Fruit fly (Drosophila melanogaster) whole organism, prepupa: ENCODE data around the gene PIG-L.

Experiments used
- Blimp-1 ChIP-seq: fragments of 200-800 bp; sonication (Bioruptor generic); optimal IDR thresholded peaks from 3 replicates; lab custom pipeline; 2017; ENCODE audit warnings: missing biosample characterization, missing genetic modification characterization, mild to moderate bottlenecking, moderate library complexity, missing genetic modification reagents
- CG10631 ChIP-seq: fragments of 200-800 bp; sonication (Bioruptor generic); optimal IDR thresholded peaks from 2 replicates; lab custom pipeline; 2016; ENCODE audit warnings: missing biosample characterization, missing genetic modification characterization
- CG10669 ChIP-seq: fragments of 200-800 bp; sonication (Bioruptor generic); optimal IDR thresholded peaks from 3 replicates; lab custom pipeline; 2018; ENCODE audit warnings: missing biosample characterization, mild to moderate bottlenecking, missing genetic modification characterization, moderate library complexity
- CG11294 ChIP-seq: fragments of 200-800 bp; sonication (Bioruptor generic); IDR thresholded peaks from 2 replicates; pipeline ENCODE4 v1.3.6; 2022; ENCODE audit warnings: missing biosample characterization, missing genetic modification characterization
- CG11762 ChIP-seq: fragments of 200-800 bp; sonication (Bioruptor generic); optimal IDR thresholded peaks from 3 replicates; lab custom pipeline; 2016; ENCODE audit warnings: missing biosample characterization, missing genetic modification characterization; ENCODE audit not compliant: insufficient read depth
- CG11902 ChIP-seq: fragments of 200-800 bp; sonication (Bioruptor generic); optimal IDR thresholded peaks from 3 replicates; lab custom pipeline; 2016; ENCODE audit warnings: missing biosample characterization, missing genetic modification characterization
- CG15336 ChIP-seq: fragments of 200-800 bp; sonication (Bioruptor generic); IDR thresholded peaks from 2 replicates; pipeline ENCODE4 v1.3.6; 2022; ENCODE audit warnings: missing biosample characterization, missing genetic modification characterization
- CG1621 ChIP-seq: fragments of 200-800 bp; sonication (Bioruptor generic); optimal IDR thresholded peaks from 3 replicates; lab custom pipeline; 2018; ENCODE audit warnings: missing biosample characterization, mild to moderate bottlenecking, missing genetic modification characterization
- CG16779 ChIP-seq: fragments of 200-800 bp; sonication (Bioruptor generic); optimal IDR thresholded peaks from 3 replicates; lab custom pipeline; 2017; ENCODE audit warnings: missing biosample characterization, mild to moderate bottlenecking, missing genetic modification characterization
- CG31627 ChIP-seq: fragments of 200-800 bp; sonication (Bioruptor generic); optimal IDR thresholded peaks from 3 replicates; lab custom pipeline; 2016; ENCODE audit warnings: missing biosample characterization, missing genetic modification characterization
- CG32006 ChIP-seq: fragments of 200-800 bp; sonication (Bioruptor generic); optimal IDR thresholded peaks from 3 replicates; lab custom pipeline; 2017; ENCODE audit warnings: missing biosample characterization, mild to moderate bottlenecking, missing genetic modification characterization
- CG34406 ChIP-seq: fragments of 200-800 bp; sonication (Bioruptor generic); optimal IDR thresholded peaks from 3 replicates; lab custom pipeline; 2016; ENCODE audit warnings: missing biosample characterization, missing genetic modification characterization
- CG3919 ChIP-seq: fragments of 200-800 bp; sonication (Bioruptor generic); optimal IDR thresholded peaks from 3 replicates; lab custom pipeline; 2016; ENCODE audit warnings: missing biosample characterization, missing genetic modification characterization
- CG6163 ChIP-seq: fragments of 200-800 bp; sonication (Bioruptor generic); IDR thresholded peaks from 3 replicates; pipeline ENCODE4 v1.3.6; 2022; ENCODE audit warnings: missing biosample characterization, missing genetic modification characterization
- CG6276 ChIP-seq: fragments of 200-800 bp; sonication (Bioruptor generic); optimal IDR thresholded peaks from 2 replicates; lab custom pipeline; 2017; ENCODE audit warnings: missing biosample characterization, mild to moderate bottlenecking, missing genetic modification characterization
- CG6792 ChIP-seq: fragments of 200-800 bp; sonication (Bioruptor generic); optimal IDR thresholded peaks from 3 replicates; lab custom pipeline; 2016; ENCODE audit warnings: missing biosample characterization, missing genetic modification characterization
- CG6808 ChIP-seq: fragments of 200-800 bp; sonication (Bioruptor generic); optimal IDR thresholded peaks from 3 replicates; lab custom pipeline; 2017; ENCODE audit warnings: missing biosample characterization, missing genetic modification characterization, mild to moderate bottlenecking, moderate library complexity, missing genetic modification reagents
- CG6854 ChIP-seq: fragments of 200-800 bp; sonication (Bioruptor generic); optimal IDR thresholded peaks from 2 replicates; lab custom pipeline; 2017; ENCODE audit warnings: missing biosample characterization, mild to moderate bottlenecking, missing genetic modification characterization
- CG7368 ChIP-seq: fragments of 200-800 bp; sonication (Bioruptor generic); optimal IDR thresholded peaks from 3 replicates; lab custom pipeline; 2016; ENCODE audit warnings: missing biosample characterization, missing genetic modification characterization
- CG8319 ChIP-seq: fragments of 200-800 bp; sonication (Bioruptor generic); optimal IDR thresholded peaks from 3 replicates; lab custom pipeline; 2016; ENCODE audit warnings: missing biosample characterization, missing genetic modification characterization
- CG8632 ChIP-seq: fragments of 200-800 bp; sonication (Bioruptor generic); optimal IDR thresholded peaks from 3 replicates; lab custom pipeline; 2016; ENCODE audit warnings: missing biosample characterization, missing genetic modification characterization
- Eip75B ChIP-seq: fragments of 200-800 bp; sonication (Bioruptor generic); optimal IDR thresholded peaks from 3 replicates; lab custom pipeline; 2016; ENCODE audit warnings: missing biosample characterization, missing genetic modification characterization
- Eip78C ChIP-seq: fragments of 200-800 bp; sonication (Bioruptor generic); peaks from one replicate; lab custom pipeline; 2016; ENCODE audit warnings: missing biosample characterization, missing genetic modification characterization
- Eip93F ChIP-seq: fragments of 200-800 bp; sonication (Bioruptor generic); optimal IDR thresholded peaks from 2 replicates; lab custom pipeline; 2016; ENCODE audit warnings: missing biosample characterization, mild to moderate bottlenecking, missing genetic modification characterization
- Ets21C ChIP-seq: fragments of 200-800 bp; sonication (Bioruptor generic); optimal IDR thresholded peaks from 3 replicates; lab custom pipeline; 2016; ENCODE audit warnings: missing biosample characterization, missing genetic modification characterization
- Ets96B ChIP-seq: fragments of 200-800 bp; optimal IDR thresholded peaks from 2 replicates; lab custom pipeline; 2019; ENCODE audit warnings: missing biosample characterization, mild to moderate bottlenecking, missing genetic modification characterization, moderate library complexity
- Hr38 ChIP-seq: sonication (Bioruptor generic); optimal IDR thresholded peaks from 2 replicates; lab custom pipeline; 2016; ENCODE audit warnings: missing biosample characterization, missing genetic modification characterization
- Hr4 ChIP-seq: fragments of 200-800 bp; sonication (Bioruptor generic); optimal IDR thresholded peaks from 3 replicates; lab custom pipeline; 2016; ENCODE audit warnings: missing biosample characterization, missing genetic modification characterization
- Lpt ChIP-seq: fragments of 200-800 bp; sonication (Bioruptor generic); optimal IDR thresholded peaks from 3 replicates; lab custom pipeline; 2016; ENCODE audit warnings: missing biosample characterization, missing genetic modification characterization
- OdsH ChIP-seq: fragments of 200-800 bp; sonication (Bioruptor generic); optimal IDR thresholded peaks from 3 replicates; lab custom pipeline; 2016; ENCODE audit warnings: missing biosample characterization, missing genetic modification characterization
- Smox ChIP-seq: fragments of 200-800 bp; sonication (Bioruptor generic); optimal IDR thresholded peaks from 3 replicates; lab custom pipeline; 2016; ENCODE audit warnings: missing biosample characterization, missing genetic modification characterization
- Sox102F ChIP-seq: fragments of 200-800 bp; sonication (Bioruptor generic); optimal IDR thresholded peaks from 2 replicates; lab custom pipeline; 2016; ENCODE audit warnings: missing biosample characterization, mild to moderate bottlenecking, missing genetic modification characterization
- Sox14 ChIP-seq: fragments of 200-800 bp; sonication (Bioruptor generic); optimal IDR thresholded peaks from 3 replicates; lab custom pipeline; 2016; ENCODE audit warnings: missing biosample characterization, missing genetic modification characterization
- Sox15 ChIP-seq: fragments of 200-800 bp; sonication (Bioruptor generic); optimal IDR thresholded peaks from 3 replicates; lab custom pipeline; 2016; ENCODE audit warnings: missing biosample characterization, missing genetic modification characterization
- achi ChIP-seq: fragments of 200-800 bp; sonication (Bioruptor generic); optimal IDR thresholded peaks from 3 replicates; lab custom pipeline; 2016; ENCODE audit warnings: missing biosample characterization, missing genetic modification characterization
- acj6 ChIP-seq: fragments of 200-800 bp; sonication (Bioruptor generic); optimal IDR thresholded peaks from 3 replicates; lab custom pipeline; 2016; ENCODE audit warnings: missing biosample characterization, missing genetic modification characterization
- cyc ChIP-seq: fragments of 200-800 bp; sonication (Bioruptor generic); optimal IDR thresholded peaks from 3 replicates; lab custom pipeline; 2016; ENCODE audit warnings: missing biosample characterization, missing genetic modification characterization
- dac ChIP-seq: fragments of 200-800 bp; sonication (Bioruptor generic); optimal IDR thresholded peaks from 2 replicates; lab custom pipeline; 2017; ENCODE audit warnings: missing biosample characterization, mild to moderate bottlenecking, missing genetic modification characterization
- dsx ChIP-seq: fragments of 200-800 bp; optimal IDR thresholded peaks from 3 replicates; lab custom pipeline; 2019; ENCODE audit warnings: missing biosample characterization, mild to moderate bottlenecking, missing genetic modification characterization, moderate library complexity; ENCODE audit not compliant: poor library complexity, severe bottlenecking
- eg ChIP-seq: fragments of 200-800 bp; sonication (Bioruptor generic); IDR thresholded peaks from 3 replicates; pipeline ENCODE4 v1.3.6; 2022; ENCODE audit warnings: missing biosample characterization, missing genetic modification characterization
- fd59A ChIP-seq: fragments of 200-800 bp; sonication (Bioruptor generic); optimal IDR thresholded peaks from 2 replicates; lab custom pipeline; 2017; ENCODE audit warnings: missing biosample characterization, mild to moderate bottlenecking, missing genetic modification characterization, missing genetic modification reagents
- fd85E ChIP-seq: fragments of 200-800 bp; sonication (Bioruptor generic); optimal IDR thresholded peaks from 3 replicates; lab custom pipeline; 2016; ENCODE audit warnings: missing biosample characterization, missing genetic modification characterization
- fkh ChIP-seq: fragments of 200-800 bp; sonication (Bioruptor generic); optimal IDR thresholded peaks from 3 replicates; lab custom pipeline; 2017; ENCODE audit warnings: missing biosample characterization, mild to moderate bottlenecking, missing genetic modification characterization, moderate library complexity
- lz ChIP-seq: fragments of 200-800 bp; sonication (Bioruptor generic); optimal IDR thresholded peaks from 3 replicates; lab custom pipeline; 2016; ENCODE audit warnings: missing biosample characterization, missing genetic modification characterization
- net ChIP-seq: fragments of 200-800 bp; sonication (Bioruptor generic); optimal IDR thresholded peaks from 3 replicates; lab custom pipeline; 2016; ENCODE audit warnings: missing biosample characterization, missing genetic modification characterization
- pdm3 ChIP-seq: fragments of 200-800 bp; sonication (Bioruptor generic); optimal IDR thresholded peaks from 3 replicates; lab custom pipeline; 2016; ENCODE audit warnings: missing biosample characterization, missing genetic modification characterization
- spab ChIP-seq: fragments of 200-800 bp; sonication (Bioruptor generic); optimal IDR thresholded peaks from 2 replicates; lab custom pipeline; 2017; ENCODE audit warnings: missing biosample characterization, mild to moderate bottlenecking, missing genetic modification characterization, missing genetic modification reagents
- topi ChIP-seq: fragments of 200-800 bp; sonication (Bioruptor generic); optimal IDR thresholded peaks from 3 replicates; lab custom pipeline; 2016; ENCODE audit warnings: missing biosample characterization, missing genetic modification characterization
- vri ChIP-seq: fragments of 200-800 bp; sonication (Bioruptor generic); optimal IDR thresholded peaks from 3 replicates; lab custom pipeline; 2016; ENCODE audit warnings: missing biosample characterization, mild to moderate bottlenecking, missing genetic modification characterization

PIG-L gene

DNA sequence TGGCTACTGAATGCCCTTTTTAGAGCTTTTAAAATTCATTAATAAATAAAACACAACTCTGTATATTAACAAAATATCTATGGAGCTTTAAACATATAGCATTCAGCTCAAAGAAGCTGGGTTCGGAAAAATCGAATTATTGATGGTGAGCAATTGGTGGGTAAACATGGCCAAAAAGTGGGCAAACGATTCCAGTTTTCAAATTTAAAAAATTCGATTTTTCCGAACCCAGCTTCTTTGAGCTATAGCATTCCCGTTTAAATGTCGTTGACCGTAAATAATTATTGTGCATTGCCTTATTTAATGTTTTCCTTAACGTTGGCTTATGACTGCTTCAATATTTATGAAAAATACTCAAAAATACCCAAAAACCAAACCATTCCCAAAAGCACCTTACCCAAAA, 19.5 kb downstream of the PIG-L start (continued):
- TF ChIP-seq spab: peak; percentile 16
- TF ChIP-seq CG11902 (GFP tag; lab: Kevin White, UChicago): peak; percentile 24
- TF ChIP-seq net (GFP tag; lab: Kevin White, UChicago): peak; percentile 44
- TF ChIP-seq CG8319 (GFP tag; lab: Kevin White, UChicago): no peak
- TF ChIP-seq cyc (GFP tag; lab: Kevin White, UChicago): peak; percentile 53
- TF ChIP-seq CG6276 (GFP tag; lab: Kevin White, UChicago): no peak
- no peak for TF ChIP-seq CG15336 (GFP tag; lab: Robert Waterston, UW)
- TF ChIP-seq CG6792 (GFP tag; lab: Kevin White, UChicago): peak; percentile 34
- TF ChIP-seq acj6 (GFP tag; lab: Kevin White, UChicago): peak; percentile 41
- TF ChIP-seq CG3919 (GFP tag; lab: Kevin White, UChicago): peak; percentile 22
- peak; percentile 59 for TF ChIP-seq Eip75B (GFP tag; lab: Kevin White, UChicago)
- peak; percentile 44 for TF ChIP-seq Sox15
- peak; percentile 72 for TF ChIP-seq CG32006 (GFP tag; lab: Kevin White, UChicago)
- peak; percentile 49 for TF ChIP-seq lz
- peak; percentile 74 for TF ChIP-seq topi
- TF ChIP-seq Sox102F (GFP tag; lab: Kevin White, UChicago): peak; percentile 35
- TF ChIP-seq, all 60 proteins: peak for 38

DNA sequence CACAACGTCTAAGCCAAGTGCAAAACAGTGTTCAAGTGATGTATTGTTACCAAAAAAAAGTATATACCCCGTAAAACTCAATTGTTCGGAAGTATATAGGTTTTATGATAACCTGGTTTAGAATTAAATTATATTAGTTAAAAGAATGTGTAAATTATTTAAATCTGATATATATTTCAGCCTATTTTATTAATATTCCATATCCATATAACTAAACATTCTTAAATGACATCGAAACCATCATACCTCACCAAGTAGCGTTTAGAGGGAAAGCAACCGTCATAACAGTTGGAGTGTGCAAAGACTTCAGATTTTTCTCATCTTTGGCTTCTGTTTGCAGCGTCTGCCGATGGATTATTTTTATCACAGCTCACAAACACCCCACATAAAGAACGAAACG, 21.7 kb downstream of the PIG-L start:
- peak; percentile 87 for TF ChIP-seq CG32006 (GFP tag; lab: Kevin White, UChicago)
- TF ChIP-seq eg (GFP tag; lab: Robert Waterston, UW): peak; percentile 88
- TF ChIP-seq CG15336 (GFP tag; lab: Robert Waterston, UW): peak; percentile 86
- TF ChIP-seq dac: peak; percentile 32
- TF ChIP-seq Eip78C (GFP tag; lab: Kevin White, UChicago): peak; percentile 93
- TF ChIP-seq Smox (GFP tag; lab: Kevin White, UChicago): peak; percentile 73
- TF ChIP-seq pdm3 (GFP tag; lab: Kevin White, UChicago): peak; percentile 76
- TF ChIP-seq fkh: no peak
- peak; percentile 10 for TF ChIP-seq CG8319 (GFP tag; lab: Kevin White, UChicago)
- TF ChIP-seq Eip75B (GFP tag; lab: Kevin White, UChicago): peak; percentile 58
- peak; percentile 44 for TF ChIP-seq Blimp-1
- peak; percentile 76 for TF ChIP-seq CG10669 (GFP tag; lab: Kevin White, UChicago)
- peak; percentile 79 for TF ChIP-seq CG8632 (GFP tag; lab: Kevin White, UChicago)
- TF ChIP-seq Sox14: peak; percentile 56
- peak; percentile 33 for TF ChIP-seq Ets21C
- TF ChIP-seq dsx (GFP tag; lab: Kevin White, UChicago): peak; percentile 83
- TF ChIP-seq CG6854 (GFP tag; lab: Kevin White, UChicago): peak; percentile 17
- peak; percentile 85 for TF ChIP-seq OdsH (GFP tag; lab: Kevin White, UChicago)
- TF ChIP-seq net (GFP tag; lab: Kevin White, UChicago): peak; percentile 80
- peak; percentile 60 for TF ChIP-seq fd59A (GFP tag; lab: Kevin White, UChicago)
- TF ChIP-seq fd85E (GFP tag; lab: Kevin White, UChicago): no peak
- TF ChIP-seq CG11762 (GFP tag; lab: Kevin White, UChicago): peak; percentile 71
- TF ChIP-seq spab: peak; percentile 64
- peak; percentile 73 for TF ChIP-seq CG6808 (GFP tag; lab: Kevin White, UChicago)
- TF ChIP-seq Hr4 (GFP tag; lab: Kevin White, UChicago): peak; percentile 74
- peak; percentile 55 for TF ChIP-seq CG31627 (GFP tag; lab: Kevin White, UChicago)
- peak; percentile 85 for TF ChIP-seq Ets96B
- TF ChIP-seq lz: peak; percentile 62
- peak; percentile 56 for TF ChIP-seq CG1621 (tag; lab: Kevin White, UChicago)
- peak; percentile 60 for TF ChIP-seq CG11902 (GFP tag; lab: Kevin White, UChicago)
- peak; percentile 78 for TF ChIP-seq Lpt (GFP tag; lab: Kevin White, UChicago)
- peak; percentile 58 for TF ChIP-seq CG11294 (GFP tag; lab: Robert Waterston, UW)
- no peak for TF ChIP-seq Eip93F (GFP tag; lab: Kevin White, UChicago)
- TF ChIP-seq achi: peak; percentile 85
- peak; percentile 40 for TF ChIP-seq vri (GFP tag; lab: Kevin White, UChicago)
- peak; percentile 40 for TF ChIP-seq CG6276 (GFP tag; lab: Kevin White, UChicago)
- peak; percentile 87 for TF ChIP-seq CG10631 (GFP tag; lab: Kevin White, UChicago)
- peak; percentile 46 for TF ChIP-seq CG16779 (tag; lab: Kevin White, UChicago)
- peak; percentile 62 for TF ChIP-seq CG7368
- peak; percentile 82 for TF ChIP-seq CG34406 (GFP tag; lab: Kevin White, UChicago)
- TF ChIP-seq CG6163 (GFP tag; lab: Robert Waterston, UW): peak; percentile 80
- peak; percentile 75 for TF ChIP-seq CG6792 (GFP tag; lab: Kevin White, UChicago)
- TF ChIP-seq Hr38 (GFP tag; lab: Kevin White, UChicago): no peak
